Fruit fly (Drosophila melanogaster): ENCODE measurements around the gene CG11593.

DNA sequence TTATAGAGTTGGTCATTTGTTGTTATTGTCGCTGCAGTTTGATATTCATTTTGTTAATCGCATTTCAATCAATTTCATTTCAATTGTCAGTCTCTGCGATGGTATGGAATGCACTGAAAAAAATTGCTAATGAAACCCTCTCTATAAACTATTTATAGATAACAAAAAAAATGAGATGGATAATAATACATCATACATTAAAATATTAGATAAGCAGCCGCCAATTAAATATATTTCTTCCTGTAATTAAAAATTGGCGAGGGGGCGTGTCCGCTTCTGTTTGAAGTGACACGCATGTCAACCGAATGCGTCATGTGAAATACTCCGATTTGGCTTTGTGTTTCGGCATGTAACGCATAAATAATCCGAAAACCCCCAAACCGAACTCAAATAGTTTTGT, 4.2 kb upstream of the CG11593 start:
- no peak for TF ChIP-seq CG10348 (GFP tag; IDR thresholded peaks at IDR 0.05)
- no peak for TF ChIP-seq CG9948 (tag; optimal IDR thresholded peaks at IDR 0.05)
